Worm (Caenorhabditis elegans): ENCODE results near the gene epg-6.

epg-6 gene

ce11 chrIII:10600138-10600626 lies at the start of gene epg-6:
Gene epg-6, minus strand, starts transcription at chrIII:10600188.
- TF ChIP-seq sma-3 (GFP tag; optimal IDR thresholded peaks at IDR 0.05), result no peak
- TF ChIP-seq nhr-25 (tag; optimal IDR thresholded peaks at IDR 0.05), result no peak
- no peak for TF ChIP-seq nhr-21 (tag; optimal IDR thresholded peaks at IDR 0.05)
- no peak for TF ChIP-seq skn-1 (tag; optimal IDR thresholded peaks at IDR 0.05)
- TF ChIP-seq blmp-1 (tag; optimal IDR thresholded peaks at IDR 0.05; ENCODE audit: insufficient read depth), result no peak
- no peak for TF ChIP-seq nhr-23 (tag; optimal IDR thresholded peaks at IDR 0.05)
- no peak for TF ChIP-seq ama-1 (optimal IDR thresholded peaks at IDR 0.05)
- TF ChIP-seq dmd-4 (tag; optimal IDR thresholded peaks at IDR 0.05), result no peak
- TF ChIP-seq F13H6.1 (tag; optimal IDR thresholded peaks at IDR 0.05), result no peak
- TF ChIP-seq sem-4 (tag; optimal IDR thresholded peaks at IDR 0.05), result no peak
- TF ChIP-seq fos-1 (tag; optimal IDR thresholded peaks at IDR 0.05), result no peak
- TF ChIP-seq alr-1 (tag; optimal IDR thresholded peaks at IDR 0.05), result no peak
- TF ChIP-seq C34F6.9 (tag; optimal IDR thresholded peaks at IDR 0.05), result no peak
- no peak for TF ChIP-seq ztf-4 (tag; optimal IDR thresholded peaks at IDR 0.05)
- TF ChIP-seq crh-2 (tag; optimal IDR thresholded peaks at IDR 0.05), result no peak
- TF ChIP-seq nhr-6 (tag; optimal IDR thresholded peaks at IDR 0.05), result no peak
- TF ChIP-seq aly-2 (tag; optimal IDR thresholded peaks at IDR 0.05), result no peak
- TF ChIP-seq peb-1 (tag; optimal IDR thresholded peaks at IDR 0.05), result no peak
- no peak for TF ChIP-seq zag-1 (tag; optimal IDR thresholded peaks at IDR 0.05)

ce11 chrIII:10649219-10649618 lies 49.2 kb upstream of the epg-6 start, which contains the start of gene emg-1:
Gene emg-1, plus strand, starts transcription at chrIII:10649519.
- TF ChIP-seq snpc-4 (tag; optimal IDR thresholded peaks at IDR 0.05) (no peak), egl-27 (tag; optimal IDR thresholded peaks at IDR 0.05) (no peak), sma-3 (GFP tag; optimal IDR thresholded peaks at IDR 0.05) (no peak), nhr-21 (tag; optimal IDR thresholded peaks at IDR 0.05) (no peak), ztf-1 (GFP tag; conservative IDR thresholded peaks at IDR 0.05) (no peak), nhr-23 (tag; optimal IDR thresholded peaks at IDR 0.05) (no peak), nhr-12 (tag; optimal IDR thresholded peaks at IDR 0.05) (no peak)

- TF ChIP-seq egl-27 (tag; optimal IDR thresholded peaks at IDR 0.05), result no peak
- no peak for TF ChIP-seq crh-2 (tag; optimal IDR thresholded peaks at IDR 0.05)
- TF ChIP-seq nhr-77 (tag; optimal IDR thresholded peaks at IDR 0.05), result no peak
- TF ChIP-seq nhr-21 (tag; optimal IDR thresholded peaks at IDR 0.05), result no peak
- no peak for TF ChIP-seq unc-39 (tag; optimal IDR thresholded peaks at IDR 0.05)
- TF ChIP-seq nhr-23 (tag; optimal IDR thresholded peaks at IDR 0.05), result no peak
- no peak for TF ChIP-seq nhr-129 (tag; optimal IDR thresholded peaks at IDR 0.05)
- TF ChIP-seq alr-1 (tag; optimal IDR thresholded peaks at IDR 0.05), result no peak
- TF ChIP-seq nhr-6 (tag; optimal IDR thresholded peaks at IDR 0.05), result no peak
- TF ChIP-seq nhr-11 (tag; optimal IDR thresholded peaks at IDR 0.05), result no peak
- TF ChIP-seq lsy-2 (tag; optimal IDR thresholded peaks at IDR 0.05), result peak in 1 of 2 experiments; percentile 45
- TF ChIP-seq ztf-11 (tag; optimal IDR thresholded peaks at IDR 0.05), result no peak
- TF ChIP-seq nhr-237 (tag; optimal IDR thresholded peaks at IDR 0.05), result no peak
- TF ChIP-seq C34F6.9 (tag; optimal IDR thresholded peaks at IDR 0.05), result peak; percentile 19
Measured at ce11 chrIII:10646094-10646493, 46.1 kb upstream of the epg-6 start, which contains the start of gene orc-4. Gene orc-4, plus strand, starts transcription at chrIII:10646170.

- TF ChIP-seq ztf-4 (tag; optimal IDR thresholded peaks at IDR 0.05) (no peak), lin-13 (GFP tag; optimal IDR thresholded peaks at IDR 0.05) (peak; percentile 37), elt-3 (tag; optimal IDR thresholded peaks at IDR 0.05) (no peak), nhr-11 (tag; optimal IDR thresholded peaks at IDR 0.05) (no peak), nhr-25 (tag; optimal IDR thresholded peaks at IDR 0.05) (peak; percentile 50), nhr-21 (tag; optimal IDR thresholded peaks at IDR 0.05) (peak; percentile 10), R02D3.7 (tag; optimal IDR thresholded peaks at IDR 0.05) (no peak), gmeb-1 (tag; optimal IDR thresholded peaks at IDR 0.05) (peak; percentile 87), sem-4 (tag; optimal IDR thresholded peaks at IDR 0.05) (no peak), nhr-129 (tag; optimal IDR thresholded peaks at IDR 0.05) (peak; percentile 51), sma-3 (GFP tag; optimal IDR thresholded peaks at IDR 0.05) (peak; percentile 15), C34F6.9 (tag; optimal IDR thresholded peaks at IDR 0.05) (peak; percentile 77), fos-1 (tag; optimal IDR thresholded peaks at IDR 0.05) (peak; percentile 13), lsy-2 (tag; optimal IDR thresholded peaks at IDR 0.05) (peak; percentile 91 to 99), mdl-1 (tag; optimal IDR thresholded peaks at IDR 0.05) (no peak), unc-55 (GFP tag; optimal IDR thresholded peaks at IDR 0.05) (peak; percentile 82), aly-2 (tag; optimal IDR thresholded peaks at IDR 0.05) (no peak), Y55F3AM.14 (GFP tag; optimal IDR thresholded peaks at IDR 0.05) (no peak), lin-11 (tag; optimal IDR thresholded peaks at IDR 0.05) (peak; percentile 52), ama-1 (optimal IDR thresholded peaks at IDR 0.05) (no peak), crh-2 (tag; optimal IDR thresholded peaks at IDR 0.05) (peak; percentile 25)
Measured at ce11 chrIII:10642781-10643180, 42.8 kb upstream of the epg-6 start, which contains the start of the genes dhs-11 and orc-1. Gene dhs-11, minus strand, starts transcription at chrIII:10642865. Gene orc-1, plus strand, starts transcription at chrIII:10643129.
